Worm (Caenorhabditis elegans) whole organism, late embryonic: Measurements from ENCODE around the gene ndab-1.

ENCODE experiments used
- ama-1 ChIP-seq: fragments of 150-350 bp; optimal IDR thresholded peaks from 2 replicates; lab custom pipeline; 2014
- ceh-31 ChIP-seq: sonication (generic microtip); optimal IDR thresholded peaks from 2 replicates; lab custom pipeline; 2016; ENCODE audit warnings: missing genetic modification characterization, missing compliant biosample characterization
- ceh-9 ChIP-seq: sonication (generic microtip); optimal IDR thresholded peaks from 2 replicates; lab custom pipeline; 2016; ENCODE audit warnings: mild to moderate bottlenecking, missing genetic modification characterization, inconsistent platforms, missing compliant biosample characterization
- elt-4 ChIP-seq: sonication (generic microtip); optimal IDR thresholded peaks from 2 replicates; lab custom pipeline; 2016; ENCODE audit warnings: missing genetic modification characterization, missing compliant biosample characterization
- ets-4 ChIP-seq: sonication (generic microtip); optimal IDR thresholded peaks from 2 replicates; lab custom pipeline; 2016; ENCODE audit warnings: missing genetic modification characterization, missing compliant biosample characterization
- hlh-15 ChIP-seq: sonication (generic microtip); optimal IDR thresholded peaks from 2 replicates; lab custom pipeline; 2016; ENCODE audit warnings: missing genetic modification characterization, missing compliant biosample characterization
- hlh-30 ChIP-seq: sonication (generic microtip); optimal IDR thresholded peaks from 2 replicates; lab custom pipeline; 2017; ENCODE audit warnings: antibody characterized with exemption, missing genetic modification characterization, missing compliant biosample characterization; ENCODE audit not compliant: insufficient read depth
- nhr-11 ChIP-seq: fragments of 150-350 bp; optimal IDR thresholded peaks from 2 replicates; lab custom pipeline; 2014; ENCODE audit warnings: missing biosample characterization, missing genetic modification characterization

- TF ChIP-seq nhr-11 (no peak), ceh-31 (tag; lab: Kevin White, UChicago) (no peak), ets-4 (tag; lab: Kevin White, UChicago) (no peak), hlh-30 (tag; lab: Kevin White, UChicago) (no peak), ama-1 (no peak), hlh-15 (tag; lab: Kevin White, UChicago) (no peak), elt-4 (no peak), ceh-9 (tag; lab: Kevin White, UChicago) (no peak)
Measured at ce11 chrIII:11902782-11903181, 12.7 kb downstream of the ndab-1 start.
